Fruit fly (Drosophila melanogaster): ENCODE results near the gene tal-2A.

The tal-2A gene

DNA sequence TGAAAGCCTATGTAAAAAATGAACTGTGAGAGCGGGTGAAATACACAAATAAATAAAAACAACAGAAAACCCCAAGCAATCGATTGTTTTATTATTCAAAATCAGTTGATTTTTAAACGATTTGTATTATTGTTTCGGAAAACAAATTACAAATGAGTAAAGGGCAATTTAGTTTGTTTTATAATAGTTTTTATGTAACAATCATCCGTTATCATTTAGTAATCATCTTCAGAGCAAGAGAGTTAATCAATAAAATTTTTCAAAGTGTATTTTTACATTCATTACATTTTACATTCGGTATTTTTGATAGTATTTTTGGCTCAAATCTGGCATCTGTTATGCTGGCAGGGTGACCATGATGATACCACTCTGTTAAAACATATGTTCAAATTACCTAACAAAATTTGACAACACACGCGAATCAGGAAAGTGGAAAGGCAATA, 33.6 kb upstream of the tal-2A start, which contains the start of the genes CG42375 and CG9288 (continued):
- TF ChIP-seq bbx (GFP tag; IDR thresholded peaks at IDR 0.05; ENCODE audit: partially characterized antibody) (no peak), danr (GFP tag; IDR thresholded peaks at IDR 0.05) (peak; percentile 40; the same call in 1 of the 2 replicates), CG1647 (GFP tag; optimal IDR thresholded peaks at IDR 0.05) (peak; percentile 70), kay (GFP tag; optimal IDR thresholded peaks at IDR 0.05) (peak; percentile 67), sna (GFP tag; IDR thresholded peaks at IDR 0.05; ENCODE audit: partially characterized antibody) (no peak), Dip3 (GFP tag; optimal IDR thresholded peaks at IDR 0.05) (no peak), klu (GFP tag; IDR thresholded peaks at IDR 0.05) (no peak), CG7372 (GFP tag; IDR thresholded peaks at IDR 0.05) (no peak), CG3163 (GFP tag; optimal IDR thresholded peaks at IDR 0.05) (no peak), Tbp (GFP tag; optimal IDR thresholded peaks at IDR 0.05) (no peak), chn (GFP tag; optimal IDR thresholded peaks at IDR 0.05) (no peak), CG32772 (GFP tag; IDR thresholded peaks at IDR 0.05) (peak; percentile 35; the same call in 1 of the 2 replicates), Antp (GFP tag; optimal IDR thresholded peaks at IDR 0.05) (no peak), CG12299 (tag; optimal IDR thresholded peaks at IDR 0.05) (no peak), CG13296 (GFP tag; optimal IDR thresholded peaks at IDR 0.05) (no peak), CG4617 (GFP tag; optimal IDR thresholded peaks at IDR 0.05; ENCODE audit: borderline replicate concordance) (no peak), inv (GFP tag; IDR thresholded peaks at IDR 0.05; ENCODE audit: partially characterized antibody) (no peak), CG2129 (GFP tag; IDR thresholded peaks at IDR 0.05; ENCODE audit: partially characterized antibody) (no peak), dm (GFP tag; optimal IDR thresholded peaks at IDR 0.05) (peak; percentile 4), gsb-n (tag; optimal IDR thresholded peaks at IDR 0.05) (peak; percentile 13), CG10147 (GFP tag; optimal IDR thresholded peaks at IDR 0.05) (peak; percentile 79), Ssrp (tag; optimal IDR thresholded peaks at IDR 0.05) (no peak), CG33557 (GFP tag; optimal IDR thresholded peaks at IDR 0.05) (no peak), CG7987 (GFP tag; optimal IDR thresholded peaks at IDR 0.05) (no peak), H15 (GFP tag; IDR thresholded peaks at IDR 0.05) (no peak), dysf (GFP tag; IDR thresholded peaks at IDR 0.05) (peak; percentile 38; the same call in 1 of the 3 replicates), Lim3 (GFP tag; IDR thresholded peaks at IDR 0.05) (no peak), Dref (GFP tag; IDR thresholded peaks at IDR 0.05) (no peak), CG32767 (GFP tag; IDR thresholded peaks at IDR 0.05) (no peak), tin (GFP tag; optimal IDR thresholded peaks at IDR 0.05) (peak; percentile 79), CG11504 (tag; optimal IDR thresholded peaks at IDR 0.05) (peak; percentile 86), stwl (tag; optimal IDR thresholded peaks at IDR 0.05) (peak; percentile 33), Xbp1 (GFP tag; optimal IDR thresholded peaks at IDR 0.05) (peak; percentile 36), CG1792 (GFP tag; optimal IDR thresholded peaks at IDR 0.05) (peak; percentile 61), CG2875 (GFP tag; optimal IDR thresholded peaks at IDR 0.05) (no peak), CG8290 (GFP tag; optimal IDR thresholded peaks at IDR 0.05) (no peak), CG8290 (tag; optimal IDR thresholded peaks at IDR 0.05) (no peak), CG6254 (GFP tag; optimal IDR thresholded peaks at IDR 0.05) (peak; percentile 67), stc (GFP tag; IDR thresholded peaks at IDR 0.05) (peak; percentile 76), Hr3 (GFP tag; optimal IDR thresholded peaks at IDR 0.05) (no peak), Dad (GFP tag; optimal IDR thresholded peaks at IDR 0.05) (peak; percentile 60), vfl (GFP tag; optimal IDR thresholded peaks at IDR 0.05) (no peak), GATAe (GFP tag; conservative IDR thresholded peaks at IDR 0.05) (no peak), Bdp1 (GFP tag; optimal IDR thresholded peaks at IDR 0.05) (no peak), CG12769 (tag; optimal IDR thresholded peaks at IDR 0.05) (no peak), CG10209 (GFP tag; optimal IDR thresholded peaks at IDR 0.05) (no peak), Atf-2 (GFP tag; optimal IDR thresholded peaks at IDR 0.05) (no peak), CG10565 (GFP tag; optimal IDR thresholded peaks at IDR 0.05) (peak; percentile 30), ro (GFP tag; IDR thresholded peaks at IDR 0.05) (no peak), CG11093 (GFP tag; IDR thresholded peaks at IDR 0.05) (no peak), CG13287 (GFP tag; IDR thresholded peaks at IDR 0.05; ENCODE audit: partially characterized antibody) (peak; percentile 17; the same call in 1 of the 2 replicates), CG4404 (GFP tag; IDR thresholded peaks at IDR 0.05) (no peak)

Measured in whole organism, embryonic.